Fruit fly (Drosophila melanogaster): Measurements from ENCODE around the gene CG9776.

DNA sequence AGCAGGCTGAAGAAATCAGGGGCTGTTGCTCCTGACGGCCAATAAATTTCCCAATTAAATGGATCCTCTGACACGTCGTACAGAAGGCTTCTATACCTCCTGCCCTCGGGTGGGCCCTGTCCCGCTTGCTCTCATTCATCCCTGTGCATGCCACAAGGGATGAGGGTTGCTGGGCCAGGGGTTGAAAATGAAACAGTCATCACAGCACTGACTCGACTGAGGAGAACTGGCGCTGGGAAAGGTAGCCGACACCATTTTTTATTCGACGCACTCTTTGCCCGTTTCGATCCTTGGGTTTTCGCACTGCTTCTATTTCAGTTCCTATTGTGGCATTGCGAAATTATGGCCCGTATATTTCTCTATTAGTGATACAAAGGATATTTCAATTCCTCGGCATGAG is 7.3 kb upstream of the CG9776 start:
- TF ChIP-seq h (optimal IDR thresholded peaks at IDR 0.05) (no peak), psq (optimal IDR thresholded peaks at IDR 0.05) (no peak), Sin3A (optimal IDR thresholded peaks at IDR 0.05) (no peak), Myc (optimal IDR thresholded peaks at IDR 0.05) (no peak), ttk (optimal IDR thresholded peaks at IDR 0.05) (no peak), insv (optimal IDR thresholded peaks at IDR 0.05) (no peak)
